Worm (Caenorhabditis elegans): ENCODE results near the gene nhr-88.
"Not testable (repeated sequence)": the region's sequence is repeated elsewhere in the genome, so short reads cannot be mapped to it uniquely, and the experiment has no call there.

DNA sequence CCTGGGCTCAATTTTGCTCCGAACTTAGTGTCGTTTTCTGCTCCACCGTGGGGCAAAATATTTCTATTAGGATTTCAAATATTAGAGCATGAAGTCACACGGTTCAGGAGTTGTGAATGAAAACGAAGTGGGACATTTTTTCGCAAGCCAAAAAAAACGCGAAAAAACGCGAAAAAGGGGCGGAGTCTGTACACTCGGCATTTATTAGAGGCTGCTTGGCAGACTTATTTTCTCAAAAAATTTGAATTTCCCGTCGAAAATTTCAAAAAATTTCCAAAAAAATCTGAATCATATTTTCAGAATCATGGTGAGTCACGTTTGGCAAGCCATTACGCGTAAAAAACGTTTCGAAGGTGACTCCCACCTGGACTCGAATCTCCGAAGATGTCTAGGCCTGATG, 56.0 kb downstream of the nhr-88 start, which contains the start of gene B0454.6:
- not testable (repeated sequence) for TF ChIP-seq nhr-77, nhr-67, ceh-82, nhr-237, egl-5, egl-27 (tag; optimal IDR thresholded peaks at IDR 0.05)

Measured in whole organism, L3 larva.